Worm (Caenorhabditis elegans): Measurements from ENCODE around the gene C25A8.2.

ce11 chrIV:7039476-7040261 is 30.0 kb downstream of the C25A8.2 start, which contains the start of the genes cogc-2 and klp-18:
- TF ChIP-seq W03F9.2 (tag; optimal IDR thresholded peaks at IDR 0.05): peak; percentile 90
- TF ChIP-seq dao-5 (tag; optimal IDR thresholded peaks at IDR 0.05): no peak

All from whole organism, L4/young adult.